Worm (Caenorhabditis elegans): ENCODE results near the gene ZK856.6.

ce11 chrV:10159972-10160371 is 38.5 kb upstream of the ZK856.6 start:
- TF ChIP-seq ceh-82 (tag; optimal IDR thresholded peaks at IDR 0.05) (no peak), nhr-21 (tag; optimal IDR thresholded peaks at IDR 0.05) (no peak), ama-1 (optimal IDR thresholded peaks at IDR 0.05) (no peak), ceh-16 (tag; optimal IDR thresholded peaks at IDR 0.05) (no peak), lsy-2 (tag; optimal IDR thresholded peaks at IDR 0.05) (no peak)

All from whole organism, L2 larva.